Worm (Caenorhabditis elegans): Measurements from ENCODE around the gene T16G1.18.

T16G1.18 gene

DNA sequence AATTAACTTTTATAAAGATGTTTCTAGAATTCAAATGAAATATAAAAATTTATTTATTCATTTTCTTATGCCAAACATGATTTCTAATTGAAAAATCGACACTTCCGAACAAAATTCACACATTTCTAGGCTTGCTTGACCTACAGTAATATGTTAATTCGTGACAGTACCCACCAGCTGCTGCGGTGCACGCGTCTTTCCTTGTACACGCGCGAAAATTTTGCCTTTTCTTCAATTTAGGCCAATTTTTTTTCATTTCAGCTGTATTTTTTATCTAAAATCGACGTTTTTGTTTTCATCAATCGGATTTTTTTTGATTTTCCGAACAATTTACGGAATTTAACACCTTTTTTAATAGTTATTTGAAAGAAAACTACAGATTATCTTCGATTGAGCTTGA lies 49.0 kb downstream of the T16G1.18 start (continued):
- no peak for TF ChIP-seq ztf-26 (tag; optimal IDR thresholded peaks at IDR 0.05)
- TF ChIP-seq ets-4 (GFP tag; optimal IDR thresholded peaks at IDR 0.05) = no peak
- TF ChIP-seq tlf-1 (GFP tag; optimal IDR thresholded peaks at IDR 0.05) = peak; percentile 12
- no peak for TF ChIP-seq aptf-3 (GFP tag; IDR thresholded peaks at IDR 0.05)
- no peak for TF ChIP-seq ZK185.1 (tag; optimal IDR thresholded peaks at IDR 0.05; ENCODE audit: poor library complexity, severe bottlenecking)
- TF ChIP-seq ceh-58 (GFP tag; IDR thresholded peaks at IDR 0.05) = no peak
- no peak for TF ChIP-seq atf-7 (tag; optimal IDR thresholded peaks at IDR 0.05)
- TF ChIP-seq mcd-1 (GFP tag; IDR thresholded peaks at IDR 0.05) = no peak
